Worm (Caenorhabditis elegans): ENCODE measurements around the gene F42G4.6.

The F42G4.6 gene

DNA sequence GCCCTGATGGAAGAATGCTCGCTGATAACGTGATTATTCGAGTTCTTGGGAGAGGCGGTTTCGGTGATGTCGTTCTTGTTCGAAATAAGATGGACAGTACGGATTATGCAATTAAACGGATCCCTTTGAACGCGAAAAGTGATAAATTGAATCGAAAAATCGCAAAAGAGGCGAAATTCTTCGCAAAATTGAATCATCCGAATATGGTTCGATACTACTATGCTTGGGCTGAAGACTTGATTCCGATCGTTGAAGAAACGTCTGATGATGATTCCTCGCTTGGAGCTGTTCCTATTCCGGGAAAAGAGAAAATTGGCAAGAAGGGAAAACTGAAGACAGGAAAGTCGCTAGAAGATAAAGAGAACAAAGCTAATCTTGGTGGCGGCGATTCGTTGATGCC, 6.8 kb downstream of the F42G4.6 start:
- TF ChIP-seq Y55F3AM.14 (GFP tag; optimal IDR thresholded peaks at IDR 0.05) (no peak), ZK546.5 (tag; optimal IDR thresholded peaks at IDR 0.05) (no peak), nhr-11 (tag; optimal IDR thresholded peaks at IDR 0.05) (no peak), sem-4 (tag; optimal IDR thresholded peaks at IDR 0.05) (no peak), dmd-4 (tag; optimal IDR thresholded peaks at IDR 0.05) (no peak), nhr-10 (tag; optimal IDR thresholded peaks at IDR 0.05) (no peak), peb-1 (tag; optimal IDR thresholded peaks at IDR 0.05) (no peak), R02D3.7 (tag; optimal IDR thresholded peaks at IDR 0.05) (no peak), C34F6.9 (tag; optimal IDR thresholded peaks at IDR 0.05) (no peak), ztf-1 (GFP tag; conservative IDR thresholded peaks at IDR 0.05) (no peak), lsy-2 (tag; optimal IDR thresholded peaks at IDR 0.05) (no peak), nhr-23 (tag; optimal IDR thresholded peaks at IDR 0.05) (no peak), nhr-6 (tag; optimal IDR thresholded peaks at IDR 0.05) (no peak), ztf-4 (tag; optimal IDR thresholded peaks at IDR 0.05) (no peak), ceh-16 (tag; optimal IDR thresholded peaks at IDR 0.05) (no peak), ceh-82 (tag; optimal IDR thresholded peaks at IDR 0.05) (no peak)

DNA sequence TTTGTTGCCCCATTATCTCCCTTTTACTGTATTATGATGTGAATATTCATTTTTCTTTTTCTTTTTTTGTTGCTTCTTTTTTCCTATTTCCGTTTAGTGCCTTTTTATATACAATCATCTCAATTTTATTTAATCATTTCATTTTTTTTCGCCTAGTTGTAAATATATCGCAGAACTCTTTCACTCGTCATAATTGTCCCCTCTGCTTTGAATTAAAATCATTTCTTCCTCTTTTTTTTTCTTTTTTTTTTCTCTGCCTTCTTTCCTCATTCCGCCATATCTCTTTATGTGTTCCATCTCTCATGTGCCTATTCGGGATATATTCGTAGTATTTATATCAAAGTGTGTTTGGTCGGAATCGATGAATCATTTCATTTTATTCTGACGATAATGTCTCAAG, 11.9 kb downstream of the F42G4.6 start, which contains the start of gene Y81G3A.4:
TSS of gene Y81G3A.4 (plus strand) at position 301 of the 400 bp plus-strand sequence.
- TF ChIP-seq nhr-10 (tag; optimal IDR thresholded peaks at IDR 0.05), result no peak
- no peak for TF ChIP-seq nhr-129 (tag; optimal IDR thresholded peaks at IDR 0.05)
- TF ChIP-seq elt-1 (tag; optimal IDR thresholded peaks at IDR 0.05), result no peak
- TF ChIP-seq ceh-82 (tag; optimal IDR thresholded peaks at IDR 0.05), result no peak
- no peak for TF ChIP-seq aly-2 (tag; optimal IDR thresholded peaks at IDR 0.05)
- no peak for TF ChIP-seq ZK546.5 (tag; optimal IDR thresholded peaks at IDR 0.05)
- TF ChIP-seq lin-13 (GFP tag; optimal IDR thresholded peaks at IDR 0.05), result no peak
- TF ChIP-seq nhr-6 (tag; optimal IDR thresholded peaks at IDR 0.05), result no peak
- no peak for TF ChIP-seq nhr-237 (tag; optimal IDR thresholded peaks at IDR 0.05)
- TF ChIP-seq crh-2 (tag; optimal IDR thresholded peaks at IDR 0.05), result no peak
- TF ChIP-seq nhr-11 (tag; optimal IDR thresholded peaks at IDR 0.05), result no peak
- no peak for TF ChIP-seq egl-27 (tag; optimal IDR thresholded peaks at IDR 0.05)
- no peak for TF ChIP-seq blmp-1 (tag; optimal IDR thresholded peaks at IDR 0.05; ENCODE audit: insufficient read depth)

DNA sequence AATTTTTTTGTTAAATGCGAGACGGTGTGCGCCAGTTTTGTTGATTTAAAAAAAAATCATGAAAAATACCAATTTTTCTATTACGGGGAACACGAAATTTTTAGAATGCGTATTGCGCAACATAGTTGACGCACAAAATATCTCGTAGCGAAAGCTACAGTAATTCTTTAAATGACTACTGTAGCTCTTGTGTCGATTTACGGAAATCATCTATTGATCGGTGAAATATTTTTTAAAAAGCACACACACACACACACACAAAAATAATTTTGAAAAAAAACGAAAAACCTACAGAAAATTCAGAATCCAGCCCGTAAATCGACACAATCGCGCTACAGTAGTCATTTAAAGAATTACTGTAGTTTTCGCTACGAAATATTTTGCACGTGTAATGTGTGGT, 12.7 kb downstream of the F42G4.6 start:
- TF ChIP-seq nhr-21 (tag; optimal IDR thresholded peaks at IDR 0.05) (no peak), ztf-11 (tag; optimal IDR thresholded peaks at IDR 0.05) (no peak), mbf-1 (tag; optimal IDR thresholded peaks at IDR 0.05) (no peak), crh-2 (tag; optimal IDR thresholded peaks at IDR 0.05) (no peak)

DNA sequence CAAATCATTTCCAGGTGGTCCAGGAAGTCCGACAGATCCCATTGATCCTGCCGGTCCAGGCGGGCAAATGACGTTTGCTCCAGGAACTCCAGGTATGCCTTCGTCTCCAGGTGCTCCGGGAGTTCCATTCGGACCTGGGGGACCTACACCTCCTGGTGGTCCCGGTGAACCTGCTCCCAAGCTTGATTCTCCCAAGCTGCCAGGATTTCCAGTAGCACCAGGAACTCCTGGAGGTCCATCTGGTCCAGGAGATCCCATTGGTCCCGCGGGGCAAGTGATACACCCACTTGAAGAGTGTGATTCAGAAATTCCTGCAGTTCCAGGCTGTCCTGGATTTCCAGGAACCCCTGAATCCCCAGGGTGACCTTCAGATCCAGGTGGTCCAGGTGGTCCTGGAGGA, 17.2 kb downstream of the F42G4.6 start:
- TF ChIP-seq nhr-23 (tag; optimal IDR thresholded peaks at IDR 0.05) (no peak), peb-1 (tag; optimal IDR thresholded peaks at IDR 0.05) (no peak), aly-2 (tag; optimal IDR thresholded peaks at IDR 0.05) (no peak), nhr-129 (tag; optimal IDR thresholded peaks at IDR 0.05) (no peak), unc-39 (tag; optimal IDR thresholded peaks at IDR 0.05) (no peak), Y55F3AM.14 (GFP tag; optimal IDR thresholded peaks at IDR 0.05) (no peak), nhr-21 (tag; optimal IDR thresholded peaks at IDR 0.05) (no peak)

DNA sequence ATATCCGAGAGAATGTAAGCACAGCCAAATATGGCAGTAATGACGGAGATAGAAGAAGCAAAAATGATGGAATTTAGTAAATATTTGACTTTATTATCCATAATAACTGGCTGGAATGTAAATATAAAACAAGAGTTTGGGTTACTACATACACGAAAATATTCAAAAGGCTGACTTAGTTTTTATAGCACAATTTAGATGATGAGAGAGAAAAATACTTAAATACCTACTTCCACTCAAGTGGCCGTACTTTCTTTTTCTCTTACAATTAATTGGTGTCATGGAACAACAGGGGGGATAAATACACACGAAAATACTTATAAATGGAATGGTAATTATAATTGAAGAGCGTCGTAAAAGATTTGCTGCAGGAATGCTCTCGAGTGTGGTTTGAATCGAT, 19.0 kb downstream of the F42G4.6 start, which contains the start of gene col-86:
TSS of gene col-86 (minus strand) at position 101 of the 400 bp plus-strand sequence.
- TF ChIP-seq nhr-25 (tag; optimal IDR thresholded peaks at IDR 0.05) (no peak), sma-9 (GFP tag; optimal IDR thresholded peaks at IDR 0.05) (no peak), sma-9 (tag; optimal IDR thresholded peaks at IDR 0.05) (no peak), nhr-129 (tag; optimal IDR thresholded peaks at IDR 0.05) (no peak), F13H6.1 (tag; optimal IDR thresholded peaks at IDR 0.05) (no peak), peb-1 (tag; optimal IDR thresholded peaks at IDR 0.05) (no peak), dmd-4 (tag; optimal IDR thresholded peaks at IDR 0.05) (no peak), nhr-77 (tag; optimal IDR thresholded peaks at IDR 0.05) (no peak), elt-1 (tag; optimal IDR thresholded peaks at IDR 0.05) (no peak), fos-1 (tag; optimal IDR thresholded peaks at IDR 0.05) (no peak), ceh-16 (tag; optimal IDR thresholded peaks at IDR 0.05) (no peak), ztf-4 (tag; optimal IDR thresholded peaks at IDR 0.05) (no peak), ZK546.5 (tag; optimal IDR thresholded peaks at IDR 0.05) (no peak), skn-1 (tag; optimal IDR thresholded peaks at IDR 0.05) (no peak), ama-1 (optimal IDR thresholded peaks at IDR 0.05) (no peak), nhr-23 (tag; optimal IDR thresholded peaks at IDR 0.05) (no peak), ceh-82 (tag; optimal IDR thresholded peaks at IDR 0.05) (no peak)

All from whole organism, L2 larva.